4 fruit fly cellular contexts compared by ENCODE assay signal in the genomic region with DNA sequence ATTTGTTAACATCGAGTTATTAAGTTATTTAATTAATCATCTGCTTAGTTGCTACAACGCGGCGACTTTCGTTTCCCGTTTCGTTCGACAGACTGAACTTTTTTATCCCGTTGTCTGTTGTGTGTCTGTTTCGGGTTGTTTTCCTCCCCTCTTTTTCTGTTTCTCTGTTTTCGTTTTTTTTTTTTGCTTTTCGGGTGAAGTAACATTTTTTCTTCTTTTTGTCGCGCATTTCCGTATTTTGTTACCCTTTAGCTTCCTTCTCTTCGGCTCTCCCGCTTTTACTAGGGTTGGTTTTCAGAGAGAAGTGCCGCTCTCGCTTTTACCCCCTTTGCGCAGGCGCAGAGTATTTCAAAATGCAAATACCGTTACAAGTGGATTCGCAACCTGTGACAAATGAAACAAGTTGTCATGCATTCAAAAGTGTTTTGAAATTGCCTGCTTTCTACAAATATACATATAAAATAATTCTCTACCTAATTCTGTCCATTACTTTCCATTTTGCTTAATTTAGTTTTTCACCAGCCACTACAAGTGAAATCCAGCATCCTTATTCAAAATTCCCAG.
A peak's percentile ranks its signal among the peaks of the same experiment; 100 is the strongest.
TF ChIP-seq lines count a peak whose summit lies in the region.

Pgant2 (minus strand) TSS at position 51 of the 564 bp plus-strand sequence.

- TF ChIP-seq CTCF in whole organism, embryonic (GFP tag; optimal IDR thresholded peaks at IDR 0.05; lab: Kevin White, UChicago) = no peak

TF ChIP-seq in whole organism, embryonic, 481 proteins besides CTCF, POLR2A, EP300 and RAD21 (continues in another document):
- TF ChIP-seq disco-r (GFP tag; optimal IDR thresholded peaks at IDR 0.05; lab: Kevin White, UChicago) = no peak
- no peak for TF ChIP-seq Med (GFP tag; lab: Kevin White, UChicago)
- no peak for TF ChIP-seq CG17186 (GFP tag; optimal IDR thresholded peaks at IDR 0.05; lab: Kevin White, UChicago)
- TF ChIP-seq H2.0 (GFP tag; IDR thresholded peaks at IDR 0.05; lab: Robert Waterston, UW) = no peak
- no peak for TF ChIP-seq dmrt99B (tag; optimal IDR thresholded peaks at IDR 0.05; lab: Kevin White, UChicago)
- TF ChIP-seq vvl (GFP tag; IDR thresholded peaks at IDR 0.05; lab: Robert Waterston, UW) = 0 out of 2 replicates have a peak, but pooled peaks have one; percentile 9
- no peak for TF ChIP-seq dysf (GFP tag; IDR thresholded peaks at IDR 0.05; lab: Robert Waterston, UW)
- TF ChIP-seq nerfin-1 (tag; optimal IDR thresholded peaks at IDR 0.05; lab: Kevin White, UChicago) = peak; percentile 95
- TF ChIP-seq dmrt11E (tag; optimal IDR thresholded peaks at IDR 0.05; lab: Kevin White, UChicago) = no peak
- TF ChIP-seq CG2120 (GFP tag; optimal IDR thresholded peaks at IDR 0.05; lab: Kevin White, UChicago) = no peak
- TF ChIP-seq br (optimal IDR thresholded peaks at IDR 0.05; lab: Kevin White, UChicago) = no peak
- peak; percentile 43 for TF ChIP-seq Trl (optimal IDR thresholded peaks at IDR 0.05; lab: Kevin White, UChicago)
- no peak for TF ChIP-seq Trl (GFP tag; optimal IDR thresholded peaks at IDR 0.05; lab: Kevin White, UChicago)
- no peak for TF ChIP-seq BtbVII (GFP tag; optimal IDR thresholded peaks at IDR 0.05; lab: Kevin White, UChicago)
- TF ChIP-seq Mrtf (GFP tag; IDR thresholded peaks at IDR 0.05; lab: Robert Waterston, UW) = no peak
- no peak for TF ChIP-seq CG17361 (GFP tag; IDR thresholded peaks at IDR 0.05; lab: Robert Waterston, UW)
- no peak for TF ChIP-seq Rfx (GFP tag; IDR thresholded peaks at IDR 0.05; lab: Robert Waterston, UW)
- TF ChIP-seq Bdp1 (GFP tag; optimal IDR thresholded peaks at IDR 0.05; lab: Kevin White, UChicago) = no peak
- no peak for TF ChIP-seq Nf-YA (GFP tag; IDR thresholded peaks at IDR 0.05; lab: Robert Waterston, UW)
- TF ChIP-seq tup (GFP tag; optimal IDR thresholded peaks at IDR 0.05; lab: Kevin White, UChicago) = no peak
- no peak for TF ChIP-seq CG1233 (GFP tag; optimal IDR thresholded peaks at IDR 0.05; lab: Kevin White, UChicago)
- no peak for TF ChIP-seq Myb (GFP tag; optimal IDR thresholded peaks at IDR 0.05; lab: Kevin White, UChicago)

TF ChIP-seq in whole organism, prepupa, 60 proteins besides CTCF, POLR2A, EP300 and RAD21:
- TF ChIP-seq CG31627 (GFP tag; optimal IDR thresholded peaks at IDR 0.05; lab: Kevin White, UChicago) = no peak
- TF ChIP-seq ss (GFP tag; optimal IDR thresholded peaks at IDR 0.05; lab: Kevin White, UChicago) = peak in 1 of 2 experiments; percentile 18
- TF ChIP-seq CG10631 (GFP tag; optimal IDR thresholded peaks at IDR 0.05; lab: Kevin White, UChicago) = no peak
- TF ChIP-seq CG8632 (GFP tag; optimal IDR thresholded peaks at IDR 0.05; lab: Kevin White, UChicago) = no peak
- TF ChIP-seq CG10669 (GFP tag; optimal IDR thresholded peaks at IDR 0.05; lab: Kevin White, UChicago) = no peak
- 0 out of 3 replicates have a peak, but pooled peaks have one; percentile 31 for TF ChIP-seq eg (GFP tag; IDR thresholded peaks at IDR 0.05; lab: Robert Waterston, UW)
- no peak for TF ChIP-seq CG11294 (GFP tag; IDR thresholded peaks at IDR 0.05; lab: Robert Waterston, UW)
- no peak for TF ChIP-seq CG11762 (GFP tag; optimal IDR thresholded peaks at IDR 0.05; lab: Kevin White, UChicago; ENCODE audit: insufficient read depth)
- TF ChIP-seq CG3919 (GFP tag; optimal IDR thresholded peaks at IDR 0.05; lab: Kevin White, UChicago) = no peak
- TF ChIP-seq Sox102F (GFP tag; optimal IDR thresholded peaks at IDR 0.05; lab: Kevin White, UChicago) = no peak
- TF ChIP-seq Hr38 (GFP tag; optimal IDR thresholded peaks at IDR 0.05; lab: Kevin White, UChicago) = no peak
- TF ChIP-seq fd59A (GFP tag; optimal IDR thresholded peaks at IDR 0.05; lab: Kevin White, UChicago) = no peak
- no peak for TF ChIP-seq CG8319 (GFP tag; optimal IDR thresholded peaks at IDR 0.05; lab: Kevin White, UChicago)

TF ChIP-seq in whole organism, pupa, 21 proteins besides CTCF, POLR2A, EP300 and RAD21:
- TF ChIP-seq CG4496 (GFP tag; IDR thresholded peaks at IDR 0.05; lab: Robert Waterston, UW) = 0 out of 3 replicates have a peak, but pooled peaks have one; percentile 18
- TF ChIP-seq Pif1B (GFP tag; optimal IDR thresholded peaks at IDR 0.05; lab: Kevin White, UChicago) = no peak
- TF ChIP-seq fd96Ca (GFP tag; IDR thresholded peaks at IDR 0.05; lab: Robert Waterston, UW) = 0 out of 3 replicates have a peak, but pooled peaks have one; percentile 21
- TF ChIP-seq CG12605 (GFP tag; IDR thresholded peaks at IDR 0.05; lab: Robert Waterston, UW) = 0 out of 2 replicates have a peak, but pooled peaks have one; percentile 13

TF ChIP-seq in whole organism, wandering third instar larva, 38 proteins besides CTCF, POLR2A, EP300 and RAD21:
- TF ChIP-seq Vsx2 (GFP tag; optimal IDR thresholded peaks at IDR 0.05; lab: Kevin White, UChicago; ENCODE audit: partially characterized antibody) = peak; percentile 33
- TF ChIP-seq Hr78 (GFP tag; optimal IDR thresholded peaks at IDR 0.05; lab: Kevin White, UChicago) = no peak
- TF ChIP-seq jim (GFP tag; optimal IDR thresholded peaks at IDR 0.05; lab: Kevin White, UChicago) = no peak
- TF ChIP-seq psq (GFP tag; optimal IDR thresholded peaks at IDR 0.05; lab: Kevin White, UChicago) = peak; percentile 8
